Worm (Caenorhabditis elegans) whole organism, L3 larva: ENCODE data around the gene K07H8.2.

Experiments used
- ama-1 ChIP-seq: fragments of 150-350 bp; optimal IDR thresholded peaks from 2 replicates; lab custom pipeline; 2018
- nhr-28 ChIP-seq: fragments of 150-350 bp; optimal IDR thresholded peaks from 2 replicates; lab custom pipeline; 2014; ENCODE audit warnings: missing biosample characterization, missing genetic modification characterization
- nhr-67 ChIP-seq: fragments of 150-350 bp; optimal IDR thresholded peaks from 2 replicates; lab custom pipeline; 2014; ENCODE audit warnings: missing biosample characterization, missing genetic modification characterization
- unc-39 ChIP-seq: sonication (generic microtip); optimal IDR thresholded peaks from 4 replicates; lab custom pipeline; 2017; ENCODE audit warnings: missing biosample characterization, missing genetic modification characterization

- no peak for TF ChIP-seq nhr-28 (tag; lab: Kevin White, UChicago)
- no peak for TF ChIP-seq nhr-67 (tag; lab: Kevin White, UChicago)
- no peak for TF ChIP-seq unc-39 (tag; lab: Kevin White, UChicago)
- TF ChIP-seq ama-1 (lab: Kevin White, UChicago) = no peak
Measured at ce11 chrIV:8262671-8263070, 28.7 kb upstream of the K07H8.2 start.
